Worm (Caenorhabditis elegans) whole organism, L4 larva: ENCODE measurements around the gene fbxb-108.

Source experiments
- F37D6.2 ChIP-seq: sonication (generic microtip); optimal IDR thresholded peaks from 2 replicates; lab custom pipeline; 2016; ENCODE audit warnings: mild to moderate bottlenecking, missing genetic modification characterization, missing compliant biosample characterization
- F44E2.7 ChIP-seq: fragments of 200-800 bp; sonication (Bioruptor generic); IDR thresholded peaks from 2 replicates; pipeline ENCODE4 v2.1.2; 2022; ENCODE audit warnings: missing genetic modification characterization, missing compliant biosample characterization
- R02D3.7 ChIP-seq: fragments of 150-350 bp; sonication (generic microtip); optimal IDR thresholded peaks from 3 replicates; lab custom pipeline; 2014; ENCODE audit warnings: missing biosample characterization, missing genetic modification characterization
- T20F7.1 ChIP-seq: fragments of 200-800 bp; sonication (Bioruptor generic); optimal IDR thresholded peaks from 2 replicates; lab custom pipeline; 2018; ENCODE audit warnings: mild to moderate bottlenecking, missing genetic modification characterization, missing compliant biosample characterization
- ZK546.5 ChIP-seq, 2 experiments: sonication (generic microtip); optimal IDR thresholded peaks; 2 replicates each; lab custom pipeline; 2017; ENCODE audit warnings: missing biosample characterization in 2 of 2, missing genetic modification characterization in 2 of 2
- ama-1 ChIP-seq: fragments of 150-350 bp; optimal IDR thresholded peaks from 2 replicates; lab custom pipeline; 2014; ENCODE audit warnings: inconsistent platforms, mixed read lengths
- attf-4 ChIP-seq: sonication (generic microtip); optimal IDR thresholded peaks from 3 replicates; lab custom pipeline; 2017; ENCODE audit warnings: missing biosample characterization, missing genetic modification characterization
- ceh-28 ChIP-seq: fragments of 150-350 bp; optimal IDR thresholded peaks from 2 replicates; lab custom pipeline; 2014; ENCODE audit warnings: missing biosample characterization, missing genetic modification reagents, missing genetic modification characterization
- ces-1 ChIP-seq: fragments of 150-350 bp; sonication (generic microtip); optimal IDR thresholded peaks from 4 replicates; lab custom pipeline; 2014; ENCODE audit warnings: missing biosample characterization, missing genetic modification reagents, missing genetic modification characterization
- ctbp-1 ChIP-seq: fragments of 200-800 bp; sonication (Bioruptor generic); IDR thresholded peaks from 2 replicates; pipeline ENCODE4 v1.3.6; 2022; ENCODE audit warnings: missing genetic modification reagents, missing genetic modification characterization, missing compliant biosample characterization
- daf-12 ChIP-seq: fragments of 150-350 bp; optimal IDR thresholded peaks from 2 replicates; lab custom pipeline; 2014; ENCODE audit warnings: missing biosample characterization, missing genetic modification reagents, missing genetic modification characterization
- daf-8 ChIP-seq: fragments of 200-800 bp; sonication (Bioruptor generic); IDR thresholded peaks from 2 replicates; pipeline ENCODE4 v1.3.6; 2022; ENCODE audit warnings: missing genetic modification characterization, missing compliant biosample characterization
- dmd-8 ChIP-seq: fragments of 200-800 bp; sonication (Bioruptor generic); IDR thresholded peaks from 2 replicates; pipeline ENCODE4 v1.3.6; 2022; ENCODE audit warnings: missing genetic modification characterization, missing compliant biosample characterization
- dpl-1 ChIP-seq: fragments of 150-350 bp; optimal IDR thresholded peaks from 2 replicates; lab custom pipeline; 2014; ENCODE audit warnings: missing biosample characterization, missing genetic modification reagents, missing genetic modification characterization
- duxl-1 ChIP-seq: sonication (generic microtip); optimal IDR thresholded peaks from 2 replicates; lab custom pipeline; 2016; ENCODE audit warnings: mild to moderate bottlenecking, missing genetic modification characterization, moderate library complexity, missing compliant biosample characterization; ENCODE audit not compliant: poor library complexity
- egl-43 ChIP-seq: fragments of 200-800 bp; sonication (Bioruptor generic); IDR thresholded peaks from 2 replicates; pipeline ENCODE4 v1.3.6; 2022; ENCODE audit warnings: missing genetic modification reagents, missing genetic modification characterization, missing compliant biosample characterization
- fkh-10 ChIP-seq: fragments of 150-350 bp; optimal IDR thresholded peaks from 2 replicates; lab custom pipeline; 2014; ENCODE audit warnings: missing biosample characterization, missing genetic modification reagents, missing genetic modification characterization
- fos-1 ChIP-seq: fragments of 150-350 bp; optimal IDR thresholded peaks from 2 replicates; lab custom pipeline; 2014; ENCODE audit warnings: missing biosample characterization, missing genetic modification characterization
- hif-1 ChIP-seq, 2 experiments: sonication (generic microtip); optimal IDR thresholded peaks; 2 replicates each; lab custom pipeline; 2016 to 2017; ENCODE audit warnings: missing compliant biosample characterization in 2 of 2, missing genetic modification characterization in 2 of 2, missing genetic modification reagents in 2 of 2, missing genotype in 2 of 2, mild to moderate bottlenecking in 1 of 2
- hlh-11 ChIP-seq: fragments of 200-800 bp; sonication (Bioruptor generic); optimal IDR thresholded peaks from 2 replicates; lab custom pipeline; 2018; ENCODE audit warnings: mild to moderate bottlenecking, missing genetic modification characterization, missing compliant biosample characterization
- hmg-1.1 ChIP-seq: fragments of 200-800 bp; sonication (Bioruptor generic); IDR thresholded peaks from 2 replicates; pipeline ENCODE4 v1.3.6; 2022; ENCODE audit warnings: missing genetic modification reagents, missing genetic modification characterization, missing compliant biosample characterization
- lin-1 ChIP-seq: fragments of 200-800 bp; sonication (Bioruptor generic); IDR thresholded peaks from 2 replicates; pipeline ENCODE4 v1.3.6; 2022; ENCODE audit warnings: missing genetic modification reagents, missing genetic modification characterization, missing compliant biosample characterization
- lsy-2 ChIP-seq, 2 experiments: fragments of 150-350 bp in 1 of 2; sonication (generic microtip) in 1 of 2; optimal IDR thresholded peaks; 2 replicates each; lab custom pipeline; 2014 to 2017; ENCODE audit warnings: missing biosample characterization in 2 of 2, missing genetic modification characterization in 2 of 2
- mdl-1 ChIP-seq, 2 experiments: fragments of 150-350 bp in 1 of 2; sonication (generic microtip) in 1 of 2; optimal IDR thresholded peaks; 2 replicates each; lab custom pipeline; 2014 to 2017; ENCODE audit warnings: missing biosample characterization in 2 of 2, missing genetic modification characterization in 2 of 2
- mes-2 ChIP-seq: sonication (generic microtip); optimal IDR thresholded peaks from 2 replicates; lab custom pipeline; 2016; ENCODE audit warnings: missing genotype, mild to moderate bottlenecking, missing genetic modification characterization, missing compliant biosample characterization; ENCODE audit not compliant: poor library complexity, severe bottlenecking
- mxl-2 ChIP-seq: fragments of 200-800 bp; sonication (Bioruptor generic); conservative IDR thresholded peaks from 2 replicates; pipeline ENCODE4 v1.3.6; 2022; ENCODE audit warnings: missing genetic modification reagents, missing genetic modification characterization, missing compliant biosample characterization
- nhr-11 ChIP-seq: fragments of 150-350 bp; optimal IDR thresholded peaks from 2 replicates; lab custom pipeline; 2014; ENCODE audit warnings: missing biosample characterization, missing genetic modification characterization
- nhr-28 ChIP-seq: fragments of 150-350 bp; optimal IDR thresholded peaks from 2 replicates; lab custom pipeline; 2014; ENCODE audit warnings: missing biosample characterization, missing genetic modification characterization
- nhr-41 ChIP-seq: fragments of 200-800 bp; sonication (Bioruptor generic); IDR thresholded peaks from 2 replicates; pipeline ENCODE4 v1.3.6; 2022; ENCODE audit warnings: missing genetic modification reagents, missing genetic modification characterization, missing compliant biosample characterization
- nhr-42 ChIP-seq: fragments of 200-800 bp; sonication (Bioruptor generic); IDR thresholded peaks from 2 replicates; pipeline ENCODE4 v1.3.6; 2022; ENCODE audit warnings: missing genetic modification characterization, missing compliant biosample characterization
- nhr-6 ChIP-seq: fragments of 150-350 bp; optimal IDR thresholded peaks from 2 replicates; lab custom pipeline; 2014; ENCODE audit warnings: missing biosample characterization, missing genetic modification characterization
- rbr-2 ChIP-seq: sonication (generic microtip); optimal IDR thresholded peaks from 2 replicates; lab custom pipeline; 2016; ENCODE audit warnings: missing genotype, missing genetic modification characterization, missing compliant biosample characterization
- snpc-4 ChIP-seq: fragments of 150-350 bp; optimal IDR thresholded peaks from 2 replicates; lab custom pipeline; 2014; ENCODE audit warnings: missing biosample characterization, missing genetic modification characterization
- spr-3 ChIP-seq: fragments of 200-800 bp; sonication (Bioruptor generic); optimal IDR thresholded peaks from 2 replicates; lab custom pipeline; 2018; ENCODE audit warnings: mild to moderate bottlenecking, missing genetic modification characterization, missing compliant biosample characterization
- tra-1 ChIP-seq: fragments of 200-800 bp; sonication (Bioruptor generic); IDR thresholded peaks from 2 replicates; pipeline ENCODE4 v1.3.6; 2022; ENCODE audit warnings: missing genetic modification reagents, missing genetic modification characterization, missing compliant biosample characterization
- unc-130 ChIP-seq: sonication (generic microtip); optimal IDR thresholded peaks from 2 replicates; lab custom pipeline; 2016; ENCODE audit warnings: missing genetic modification reagents, missing genetic modification characterization, missing compliant biosample characterization
- unc-39 ChIP-seq: sonication (generic microtip); optimal IDR thresholded peaks from 2 replicates; lab custom pipeline; 2017; ENCODE audit warnings: missing biosample characterization, missing genetic modification characterization
- unc-62 ChIP-seq, 3 experiments: fragments of 150-350 bp in 1 of 3; sonication (generic microtip); optimal IDR thresholded peaks in 2 of 3; peaks in 1 of 3; 1 replicate in 1 of 3; 2 replicates in 2 of 3; lab custom pipeline; 2014 to 2017; ENCODE audit warnings: missing biosample characterization in 3 of 3, missing genetic modification characterization in 3 of 3, missing genetic modification reagents in 3 of 3, missing genotype in 1 of 3
- vab-7 ChIP-seq: fragments of 200-800 bp; sonication (Bioruptor generic); IDR thresholded peaks from 2 replicates; pipeline ENCODE4 v1.3.6; 2022; ENCODE audit warnings: missing genetic modification reagents, missing genetic modification characterization, missing compliant biosample characterization
- zfp-2 ChIP-seq: sonication (generic microtip); optimal IDR thresholded peaks from 2 replicates; lab custom pipeline; 2016; ENCODE audit warnings: mild to moderate bottlenecking, missing genetic modification characterization, missing compliant biosample characterization
- zip-2 ChIP-seq: fragments of 150-350 bp; optimal IDR thresholded peaks from 2 replicates; lab custom pipeline; 2014; ENCODE audit warnings: missing biosample characterization, missing genetic modification characterization
- ztf-11 ChIP-seq: fragments of 150-350 bp; optimal IDR thresholded peaks from 2 replicates; lab custom pipeline; 2014; ENCODE audit warnings: missing biosample characterization, missing genetic modification characterization

fbxb-108 gene

DNA sequence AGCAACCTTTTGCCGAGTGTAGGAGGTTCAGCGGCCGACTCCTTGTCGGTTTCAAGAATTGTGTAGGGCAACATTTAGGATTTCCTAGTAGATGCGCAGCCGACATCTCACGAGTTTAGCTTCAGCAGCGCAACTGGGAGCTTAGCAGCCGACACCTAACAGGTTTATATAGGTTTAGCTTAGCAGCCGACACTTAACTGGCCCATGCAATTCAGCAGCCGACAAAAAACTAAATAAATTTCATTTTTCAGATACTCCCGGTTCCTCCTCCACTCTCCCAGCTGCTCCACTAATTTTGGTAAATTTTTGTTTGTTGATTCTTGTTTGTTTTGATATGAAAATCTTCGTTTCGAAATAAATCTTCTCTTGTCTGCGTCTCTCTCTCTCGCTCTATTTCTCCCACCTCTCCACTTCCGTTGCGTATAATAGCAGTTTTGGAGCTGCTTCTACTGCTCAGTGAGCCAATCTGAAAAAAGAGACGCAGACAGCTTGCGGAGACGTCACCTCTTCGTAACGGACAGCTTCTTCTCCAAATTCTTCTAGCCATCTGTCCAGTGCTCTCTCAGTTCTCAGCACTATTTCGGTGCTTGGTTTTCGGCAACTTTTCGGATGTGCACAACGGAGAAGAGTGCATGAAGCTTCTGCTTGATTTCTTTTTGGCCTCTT lies 16.7 kb upstream of the fbxb-108 start:
- TF ChIP-seq ceh-28 (no peak), vab-7 (no peak), snpc-4 (tag; lab: Kevin White, UChicago) (no peak), fos-1 (tag; lab: Kevin White, UChicago) (no peak), tra-1 (GFP tag; lab: Robert Waterston, UW) (no peak), dpl-1 (GFP tag; lab: Kevin White, UChicago) (peak; percentile 5), dmd-8 (GFP tag; lab: Robert Waterston, UW) (no peak), hlh-11 (tag; lab: Kevin White, UChicago) (peak; percentile 27), attf-4 (tag; lab: Kevin White, UChicago) (no peak), fkh-10 (GFP tag; lab: Kevin White, UChicago) (peak; percentile 75), nhr-6 (tag; lab: Kevin White, UChicago) (no peak), daf-8 (GFP tag; lab: Robert Waterston, UW) (no peak), rbr-2 (tag; lab: Kevin White, UChicago) (peak; percentile 73), F44E2.7 (GFP tag; lab: Robert Waterston, UW) (no peak), hmg-1.1 (GFP tag; lab: Robert Waterston, UW) (peak; percentile 55; the same call in 1 of the 2 replicates), F37D6.2 (peak; percentile 67), hif-1 (tag; optimal IDR thresholded peaks at IDR 0.05; lab: Kevin White, UChicago) (peak in 1 of 2 experiments; percentile 33), mdl-1 (tag; optimal IDR thresholded peaks at IDR 0.05; lab: Kevin White, UChicago) (peak in 1 of 2 experiments; percentile 14), nhr-28 (tag; lab: Kevin White, UChicago) (no peak), ama-1 (lab: Kevin White, UChicago) (no peak), nhr-42 (GFP tag; lab: Robert Waterston, UW) (no peak), mes-2 (tag; lab: Kevin White, UChicago) (no peak), duxl-1 (tag; lab: Kevin White, UChicago) (no peak), ctbp-1 (GFP tag; lab: Robert Waterston, UW) (peak; percentile 60; the same call in 1 of the 2 replicates), T20F7.1 (GFP tag; lab: Kevin White, UChicago) (no peak), lsy-2 (tag; optimal IDR thresholded peaks at IDR 0.05; lab: Kevin White, UChicago) (peak in 1 of 2 experiments; percentile 58), mxl-2 (GFP tag; lab: Robert Waterston, UW) (no peak), unc-62 (GFP tag; optimal IDR thresholded peaks at IDR 0.05 in 1 of 2; lab: Kevin White, UChicago) (peak in 1 of 2 experiments; percentile 99), unc-62 (tag; optimal IDR thresholded peaks at IDR 0.05; lab: Kevin White, UChicago) (no peak), daf-12 (tag; lab: Kevin White, UChicago) (no peak), unc-39 (tag; lab: Kevin White, UChicago) (no peak), unc-130 (no peak), egl-43 (GFP tag; lab: Robert Waterston, UW) (peak; percentile 33; the same call in 1 of the 2 replicates), lin-1 (GFP tag; lab: Robert Waterston, UW) (no peak), nhr-11 (tag; lab: Kevin White, UChicago) (peak; percentile 47), spr-3 (GFP tag; lab: Kevin White, UChicago) (no peak), ZK546.5 (tag; optimal IDR thresholded peaks at IDR 0.05; lab: Kevin White, UChicago) (no peak), zfp-2 (tag; lab: Kevin White, UChicago) (no peak), ztf-11 (tag; lab: Kevin White, UChicago) (no peak), R02D3.7 (no peak), nhr-41 (GFP tag; lab: Robert Waterston, UW) (no peak), zip-2 (tag; lab: Kevin White, UChicago) (no peak), ces-1 (no peak)
